Fruit fly (Drosophila melanogaster) Kc167 (cell line): Measurements from ENCODE around the gene Patr-1.

ENCODE experiments used
- Myc ChIP-seq: fragments of >200 bp; optimal IDR thresholded peaks from 2 replicates; lab custom pipeline; 2017; ENCODE audit warnings: missing external identifiers
- Sin3A ChIP-seq: fragments of >200 bp; optimal IDR thresholded peaks from 2 replicates; lab custom pipeline; 2018; ENCODE audit warnings: missing external identifiers
- h ChIP-seq: fragments of >200 bp; optimal IDR thresholded peaks from 3 replicates; lab custom pipeline; 2018; ENCODE audit warnings: missing external identifiers
- insv ChIP-seq: fragments of >200 bp; optimal IDR thresholded peaks from 3 replicates; lab custom pipeline; 2018; ENCODE audit warnings: missing external identifiers
- psq ChIP-seq: fragments of >200 bp; optimal IDR thresholded peaks from 2 replicates; lab custom pipeline; 2017; ENCODE audit warnings: missing external identifiers
- ttk ChIP-seq: sonication (Bioruptor generic); optimal IDR thresholded peaks from 2 replicates; lab custom pipeline; 2017; ENCODE audit warnings: missing external identifiers

The Patr-1 gene

dm6 chr3R:17054528-17054927 lies 11.2 kb downstream of the Patr-1 start:
- TF ChIP-seq psq: no peak
- no peak for TF ChIP-seq Myc (lab: Kevin White, UChicago)
- TF ChIP-seq h (lab: Kevin White, UChicago): no peak
- TF ChIP-seq insv (lab: Kevin White, UChicago): no peak
- no peak for TF ChIP-seq Sin3A (lab: Kevin White, UChicago)
- TF ChIP-seq ttk: no peak

- no peak for TF ChIP-seq Sin3A (lab: Kevin White, UChicago)
- TF ChIP-seq Myc (lab: Kevin White, UChicago): no peak
- no peak for TF ChIP-seq psq
- TF ChIP-seq h (lab: Kevin White, UChicago): no peak
- TF ChIP-seq ttk: no peak
- TF ChIP-seq insv (lab: Kevin White, UChicago): no peak
Measured at dm6 chr3R:17056183-17056904, 13.0 kb downstream of the Patr-1 start.

dm6 chr3R:17056905-17057251 lies 13.5 kb downstream of the Patr-1 start:
- TF ChIP-seq psq: no peak
- no peak for TF ChIP-seq ttk
- no peak for TF ChIP-seq Myc (lab: Kevin White, UChicago)
- TF ChIP-seq h (lab: Kevin White, UChicago): no peak
- no peak for TF ChIP-seq Sin3A (lab: Kevin White, UChicago)
- no peak for TF ChIP-seq insv (lab: Kevin White, UChicago)

- TF ChIP-seq Sin3A (lab: Kevin White, UChicago) (no peak), insv (lab: Kevin White, UChicago) (no peak), Myc (lab: Kevin White, UChicago) (no peak), psq (no peak), ttk (no peak), h (lab: Kevin White, UChicago) (no peak)
Measured at dm6 chr3R:17059100-17059810, 15.9 kb downstream of the Patr-1 start.

DNA sequence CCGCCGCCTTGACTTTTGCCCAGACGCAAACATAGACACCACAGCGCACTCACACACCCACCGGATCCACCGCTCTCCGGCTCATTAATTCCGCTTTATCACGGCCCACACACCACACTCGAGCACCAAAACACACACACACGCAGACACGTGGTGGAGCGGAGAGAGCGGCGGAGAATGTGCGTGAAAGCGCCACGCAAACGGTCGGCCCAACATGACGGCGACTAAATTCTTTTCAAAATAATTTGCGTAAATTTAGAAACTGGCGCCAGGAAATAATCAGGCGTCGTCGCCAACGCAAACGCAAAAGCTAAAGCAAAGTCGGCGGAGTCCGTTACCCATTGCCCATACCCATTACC lies 16.4 kb downstream of the Patr-1 start:
- TF ChIP-seq insv (lab: Kevin White, UChicago) (no peak), psq (no peak)

DNA sequence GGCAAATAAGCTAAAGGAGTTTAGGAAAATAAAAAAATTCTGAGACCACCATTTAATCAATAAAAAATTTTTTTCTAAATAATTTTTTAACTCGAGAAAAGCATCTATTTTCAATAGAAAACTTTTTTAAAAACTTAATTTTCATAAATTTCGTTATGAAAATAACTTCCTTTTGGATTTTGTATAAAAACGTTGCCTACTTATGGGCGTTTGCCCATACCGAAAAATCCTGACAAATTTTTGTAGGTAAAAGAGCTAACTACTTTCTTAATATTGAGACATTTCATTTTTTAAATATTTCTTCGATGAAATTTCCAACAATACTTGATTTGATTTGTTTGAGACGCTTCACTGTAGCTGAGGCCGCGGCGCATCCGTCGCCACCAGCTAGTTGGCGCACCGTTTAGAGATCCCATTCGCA lies 16.9 kb downstream of the Patr-1 start:
- no peak for TF ChIP-seq h (lab: Kevin White, UChicago)
- TF ChIP-seq insv (lab: Kevin White, UChicago): no peak
- no peak for TF ChIP-seq Sin3A (lab: Kevin White, UChicago)
- TF ChIP-seq ttk: no peak
- TF ChIP-seq psq: no peak
- no peak for TF ChIP-seq Myc (lab: Kevin White, UChicago)

dm6 chr3R:17060809-17061394 lies 17.5 kb downstream of the Patr-1 start:
- no peak for TF ChIP-seq Myc (lab: Kevin White, UChicago)
- no peak for TF ChIP-seq ttk
- no peak for TF ChIP-seq psq
- no peak for TF ChIP-seq insv (lab: Kevin White, UChicago)
- TF ChIP-seq Sin3A (lab: Kevin White, UChicago): no peak
- no peak for TF ChIP-seq h (lab: Kevin White, UChicago)

DNA sequence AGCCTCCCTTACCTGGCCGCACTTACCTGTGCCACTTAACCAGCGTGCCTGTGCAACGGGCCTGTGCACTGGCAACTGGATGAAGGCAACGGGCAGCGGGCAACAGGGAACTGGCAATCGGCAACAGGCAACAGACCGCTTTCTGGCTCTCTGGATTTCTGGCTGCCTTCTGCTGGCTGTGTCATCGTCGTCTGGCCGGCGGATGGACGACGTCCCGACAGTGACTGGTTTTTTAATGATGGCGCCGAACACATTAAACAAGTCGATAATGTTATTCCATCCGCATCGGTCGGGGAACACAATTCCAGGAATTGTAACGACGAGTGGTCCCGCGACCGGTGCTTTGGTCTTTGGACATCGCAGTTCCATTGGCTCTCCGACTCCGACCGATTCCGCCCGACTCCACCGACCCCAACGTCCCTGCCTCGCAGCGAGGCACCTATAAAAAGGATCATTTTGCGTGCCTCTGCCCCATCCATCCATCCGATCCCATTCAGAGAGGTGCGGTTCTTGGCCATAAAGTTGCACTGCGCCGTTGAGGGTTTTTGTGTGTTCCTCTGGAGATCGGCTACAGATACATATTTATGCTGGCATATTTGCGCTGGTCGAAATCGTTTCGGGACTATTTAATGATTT lies 18.5 kb downstream of the Patr-1 start:
- TF ChIP-seq Myc (lab: Kevin White, UChicago) (no peak), psq (no peak), insv (lab: Kevin White, UChicago) (no peak), Sin3A (lab: Kevin White, UChicago) (no peak), ttk (no peak), h (lab: Kevin White, UChicago) (no peak)

dm6 chr3R:17062705-17063104 lies 19.3 kb downstream of the Patr-1 start:
- TF ChIP-seq Sin3A (lab: Kevin White, UChicago) (no peak), insv (lab: Kevin White, UChicago) (no peak), ttk (no peak), h (lab: Kevin White, UChicago) (no peak)

DNA sequence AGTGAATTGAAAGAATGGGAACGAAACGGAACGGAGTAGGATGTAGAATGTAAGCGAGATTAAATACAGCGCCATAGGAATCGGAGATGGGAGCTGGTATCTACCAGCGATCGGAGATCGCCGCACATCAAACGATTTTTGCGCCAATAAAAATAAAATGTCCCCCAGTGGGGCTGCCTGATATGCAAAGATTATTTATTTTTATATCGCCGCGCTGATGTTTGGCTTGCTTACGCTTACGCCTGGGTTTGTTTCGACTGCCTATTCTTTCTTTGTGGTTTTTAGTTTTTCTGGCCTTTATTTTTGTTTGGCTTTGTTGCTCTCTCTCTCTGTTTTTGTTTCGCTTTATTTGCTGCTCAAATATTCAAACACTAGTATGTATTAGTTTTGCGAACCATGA lies 20.4 kb downstream of the Patr-1 start:
- TF ChIP-seq h (lab: Kevin White, UChicago) (no peak), Sin3A (lab: Kevin White, UChicago) (no peak), psq (no peak), Myc (lab: Kevin White, UChicago) (no peak), insv (lab: Kevin White, UChicago) (no peak), ttk (no peak)

- no peak for TF ChIP-seq psq
- no peak for TF ChIP-seq Myc (lab: Kevin White, UChicago)
- no peak for TF ChIP-seq Sin3A (lab: Kevin White, UChicago)
- TF ChIP-seq insv (lab: Kevin White, UChicago): no peak
- no peak for TF ChIP-seq ttk
- no peak for TF ChIP-seq h (lab: Kevin White, UChicago)
Measured at dm6 chr3R:17065018-17065784, 21.8 kb downstream of the Patr-1 start.
